Worm (Caenorhabditis elegans): ENCODE data around the gene lgc-54.

lgc-54 gene

DNA sequence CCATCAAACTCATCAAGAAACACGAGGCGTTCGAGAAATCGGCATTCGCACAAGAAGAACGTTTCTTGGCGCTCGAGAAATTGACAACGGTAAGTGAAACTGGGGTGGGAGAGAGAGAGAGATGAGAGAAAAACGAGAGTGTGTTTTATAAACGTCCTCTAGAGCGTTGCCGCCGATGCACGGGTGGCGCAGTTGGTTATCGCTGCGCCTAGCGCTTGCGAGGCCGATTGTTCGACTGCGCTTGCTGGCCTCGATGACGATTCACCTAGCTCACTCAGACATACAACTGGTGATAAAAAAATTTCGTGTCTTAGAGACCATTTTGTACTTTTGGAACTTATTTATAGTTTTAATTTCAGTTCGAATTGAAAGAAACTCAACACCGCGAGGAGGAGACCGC lies 42.4 kb upstream of the lgc-54 start (continued):
- TF ChIP-seq aptf-3 (GFP tag; IDR thresholded peaks at IDR 0.05) (no peak), chd-7 (tag; optimal IDR thresholded peaks at IDR 0.05) (peak; percentile 85), him-1 (tag; optimal IDR thresholded peaks at IDR 0.05) (peak; percentile 90), somi-1 (GFP tag; optimal IDR thresholded peaks at IDR 0.05) (peak; percentile 21), madf-6 (GFP tag; IDR thresholded peaks at IDR 0.05) (peak; percentile 51), ztf-18 (tag; optimal IDR thresholded peaks at IDR 0.05) (peak; percentile 69), egl-18 (GFP tag; IDR thresholded peaks at IDR 0.05) (no peak), egl-44 (GFP tag; IDR thresholded peaks at IDR 0.05) (peak; percentile 89), ceh-58 (GFP tag; IDR thresholded peaks at IDR 0.05) (no peak), madf-8 (GFP tag; conservative IDR thresholded peaks at IDR 0.05) (no peak), snpc-3.4 (tag; optimal IDR thresholded peaks at IDR 0.05) (peak; percentile 34), F55B11.4 (tag; optimal IDR thresholded peaks at IDR 0.05; ENCODE audit: borderline replicate concordance, insufficient read depth) (no peak), pha-4 (tag; optimal IDR thresholded peaks at IDR 0.05) (no peak), nfyb-1 (GFP tag; IDR thresholded peaks at IDR 0.05) (peak; percentile 76), unc-130 (GFP tag; optimal IDR thresholded peaks at IDR 0.05) (no peak), F33H1.4 (GFP tag; IDR thresholded peaks at IDR 0.05) (0 out of 2 replicates have a peak, but pooled peaks have one; percentile 21), rpc-1 (optimal IDR thresholded peaks at IDR 0.05) (peak; percentile 89), rpc-1 (tag; optimal IDR thresholded peaks at IDR 0.05) (peak; percentile 87), nhr-179 (tag; optimal IDR thresholded peaks at IDR 0.05) (peak; percentile 58), ceh-40 (GFP tag; IDR thresholded peaks at IDR 0.05) (peak; percentile 69; the same call in 1 of the 2 replicates), atf-7 (tag; optimal IDR thresholded peaks at IDR 0.05) (peak; percentile 63), mcd-1 (GFP tag; IDR thresholded peaks at IDR 0.05) (peak; percentile 34; the same call in 1 of the 2 replicates), ceh-27 (GFP tag; optimal IDR thresholded peaks at IDR 0.05) (peak; percentile 70), let-526 (GFP tag; IDR thresholded peaks at IDR 0.05) (peak; percentile 78; the same call in 1 of the 2 replicates), tbx-9 (tag; optimal IDR thresholded peaks at IDR 0.05; ENCODE audit: borderline replicate concordance) (no peak), aptf-2 (GFP tag; conservative IDR thresholded peaks at IDR 0.05) (0 out of 2 replicates have a peak, but pooled peaks have one; percentile 26), zim-3 (tag; optimal IDR thresholded peaks at IDR 0.05) (peak; percentile 41), zfh-2 (GFP tag; conservative IDR thresholded peaks at IDR 0.05) (peak; percentile 75), egrh-3 (GFP tag; IDR thresholded peaks at IDR 0.05) (peak; percentile 53), tlf-1 (GFP tag; optimal IDR thresholded peaks at IDR 0.05) (peak; percentile 44), Y56A3A.18 (GFP tag; IDR thresholded peaks at IDR 0.05) (peak; percentile 77), dox-1 (GFP tag; IDR thresholded peaks at IDR 0.05) (peak; percentile 84), ztf-25 (GFP tag; IDR thresholded peaks at IDR 0.05) (peak; percentile 67; the same call in 1 of the 2 replicates), T07F8.4 (tag; optimal IDR thresholded peaks at IDR 0.05) (peak; percentile 66), Y67H2A.10 (GFP tag; conservative IDR thresholded peaks at IDR 0.05) (0 out of 2 replicates have a peak, but pooled peaks have one; percentile 15), efl-1 (GFP tag; optimal IDR thresholded peaks at IDR 0.05) (no peak), cebp-1 (GFP tag; IDR thresholded peaks at IDR 0.05) (no peak), cebp-1 (tag; optimal IDR thresholded peaks at IDR 0.05) (peak; percentile 70), D2030.7 (GFP tag; IDR thresholded peaks at IDR 0.05) (peak; percentile 76), mel-28 (tag; optimal IDR thresholded peaks at IDR 0.05; ENCODE audit: borderline replicate concordance) (no peak), cebp-2 (GFP tag; IDR thresholded peaks at IDR 0.05) (no peak), C06A6.2 (GFP tag; conservative IDR thresholded peaks at IDR 0.05) (no peak), nhr-27 (tag; optimal IDR thresholded peaks at IDR 0.05) (peak; percentile 77), C17E4.6 (GFP tag; IDR thresholded peaks at IDR 0.05) (no peak), B0261.1 (tag; optimal IDR thresholded peaks at IDR 0.05) (peak; percentile 95), lin-26 (GFP tag; IDR thresholded peaks at IDR 0.05) (peak; percentile 94), sdz-38 (tag; optimal IDR thresholded peaks at IDR 0.05) (no peak), repo-1 (tag; optimal IDR thresholded peaks at IDR 0.05) (peak; percentile 81), lin-35 (GFP tag; optimal IDR thresholded peaks at IDR 0.05) (peak in 1 of 3 experiments; percentile 68)
